Fruit fly (Drosophila melanogaster) whole organism, adult: ENCODE data around the gene primo-2.

Source experiments
- CG11617 ChIP-seq: fragments of 200-800 bp; sonication (Bioruptor generic); optimal IDR thresholded peaks from 2 replicates; lab custom pipeline; 2017; ENCODE audit warnings: mild to moderate bottlenecking, missing biosample characterization, missing genetic modification reagents, missing genetic modification characterization
- CG12768 ChIP-seq: fragments of 200-800 bp; sonication (Bioruptor generic); optimal IDR thresholded peaks from 2 replicates; lab custom pipeline; 2017; ENCODE audit warnings: missing biosample characterization, missing genetic modification characterization, mild to moderate bottlenecking, moderate library complexity, missing genetic modification reagents
- CG14711 ChIP-seq: fragments of 200-800 bp; sonication (Bioruptor generic); optimal IDR thresholded peaks from 2 replicates; lab custom pipeline; 2018; ENCODE audit warnings: missing biosample characterization, mild to moderate bottlenecking, missing genetic modification characterization, moderate library complexity
- CG1620 ChIP-seq: fragments of 200-800 bp; sonication (Bioruptor generic); optimal IDR thresholded peaks from 2 replicates; lab custom pipeline; 2016; ENCODE audit warnings: missing biosample characterization, missing genetic modification characterization
- CG33017 ChIP-seq: fragments of 200-800 bp; sonication (Bioruptor generic); optimal IDR thresholded peaks from 2 replicates; lab custom pipeline; 2018; ENCODE audit warnings: missing biosample characterization, mild to moderate bottlenecking, missing genetic modification characterization, moderate library complexity
- CG5204 ChIP-seq: fragments of 200-800 bp; sonication (Bioruptor generic); optimal IDR thresholded peaks from 2 replicates; lab custom pipeline; 2016; ENCODE audit warnings: missing biosample characterization, missing genetic modification characterization
- CG7045 ChIP-seq: fragments of 200-800 bp; sonication (Bioruptor generic); optimal IDR thresholded peaks from 2 replicates; lab custom pipeline; 2017; ENCODE audit warnings: missing biosample characterization, mild to moderate bottlenecking, missing genetic modification characterization
- CG7101 ChIP-seq: fragments of 200-800 bp; sonication (Bioruptor generic); optimal IDR thresholded peaks from 2 replicates; lab custom pipeline; 2018; ENCODE audit warnings: missing biosample characterization, mild to moderate bottlenecking, missing genetic modification characterization, moderate library complexity
- Clk ChIP-seq: fragments of 200-800 bp; sonication (Bioruptor generic); optimal IDR thresholded peaks from 2 replicates; lab custom pipeline; 2017; ENCODE audit warnings: missing biosample characterization, missing genetic modification characterization
- Crg-1 ChIP-seq: fragments of 200-800 bp; sonication (Bioruptor generic); optimal IDR thresholded peaks from 2 replicates; lab custom pipeline; 2016; ENCODE audit warnings: missing biosample characterization, missing genetic modification characterization
- Hr96 ChIP-seq: fragments of 200-800 bp; sonication (Bioruptor generic); optimal IDR thresholded peaks from 2 replicates; lab custom pipeline; 2016; ENCODE audit warnings: missing biosample characterization, missing genetic modification characterization
- Mnt ChIP-seq: fragments of 200-800 bp; sonication (Bioruptor generic); optimal IDR thresholded peaks from 2 replicates; lab custom pipeline; 2016; ENCODE audit warnings: missing biosample characterization, mild to moderate bottlenecking, missing genetic modification characterization
- bab1 ChIP-seq: fragments of 200-800 bp; sonication (Bioruptor generic); optimal IDR thresholded peaks from 3 replicates; lab custom pipeline; 2019; ENCODE audit warnings: missing biosample characterization, mild to moderate bottlenecking, missing genetic modification characterization, moderate library complexity
- cic ChIP-seq: fragments of 200-800 bp; sonication (Bioruptor generic); optimal IDR thresholded peaks from 2 replicates; lab custom pipeline; 2017; ENCODE audit warnings: missing biosample characterization, mild to moderate bottlenecking, missing genetic modification characterization, moderate library complexity
- cnc ChIP-seq, 2 experiments: fragments of >200 bp; optimal IDR thresholded peaks; 2 replicates each; lab custom pipeline; 2017
- kay ChIP-seq: fragments of 200-800 bp; sonication (Bioruptor generic); peaks from one replicate; lab custom pipeline; 2016; ENCODE audit warnings: missing biosample characterization, missing genetic modification characterization, borderline replicate concordance
- ovo ChIP-seq: fragments of 200-800 bp; sonication (Bioruptor generic); optimal IDR thresholded peaks from 2 replicates; lab custom pipeline; 2016; ENCODE audit warnings: missing biosample characterization, missing genetic modification characterization
- pad ChIP-seq: fragments of 200-800 bp; sonication (Bioruptor generic); optimal IDR thresholded peaks from 3 replicates; lab custom pipeline; 2017; ENCODE audit warnings: missing biosample characterization, missing genetic modification characterization, mild to moderate bottlenecking, moderate library complexity, missing genetic modification reagents
- tj ChIP-seq: fragments of 200-800 bp; sonication (Bioruptor generic); optimal IDR thresholded peaks from 3 replicates; lab custom pipeline; 2017; ENCODE audit warnings: missing biosample characterization, mild to moderate bottlenecking, missing genetic modification characterization, moderate library complexity
- toe ChIP-seq: fragments of 200-800 bp; sonication (Bioruptor generic); optimal IDR thresholded peaks from 2 replicates; lab custom pipeline; 2016; ENCODE audit warnings: missing biosample characterization, missing genetic modification characterization

The primo-2 gene

dm6 chr3R:13711735-13712134 lies at the start of gene primo-2, which contains the start of gene primo-1:
TSS of gene primo-2 (minus strand) at chr3R:13711835.
TSS of gene primo-1 (minus strand) at chr3R:13711835.
- TF ChIP-seq CG7045 (no peak), CG33017 (no peak), CG14711 (no peak), CG5204 (GFP tag; lab: Kevin White, UChicago) (no peak), CG1620 (GFP tag; lab: Kevin White, UChicago) (no peak), tj (GFP tag; lab: Kevin White, UChicago) (no peak), CG7101 (no peak), cnc (optimal IDR thresholded peaks at IDR 0.05; lab: Kevin White, UChicago) (no peak), pad (GFP tag; lab: Kevin White, UChicago) (no peak), kay (GFP tag; lab: Kevin White, UChicago) (no peak), CG11617 (GFP tag; lab: Kevin White, UChicago) (no peak), CG12768 (GFP tag; lab: Kevin White, UChicago) (no peak)

- TF ChIP-seq cnc (optimal IDR thresholded peaks at IDR 0.05; lab: Kevin White, UChicago) (no peak), Clk (GFP tag; lab: Kevin White, UChicago) (no peak), CG11617 (GFP tag; lab: Kevin White, UChicago) (no peak), CG7101 (no peak), ovo (no peak), bab1 (GFP tag; lab: Kevin White, UChicago) (no peak), cic (no peak), toe (no peak), CG12768 (GFP tag; lab: Kevin White, UChicago) (no peak), CG7045 (no peak), CG14711 (no peak), Crg-1 (GFP tag; lab: Kevin White, UChicago) (no peak), CG1620 (GFP tag; lab: Kevin White, UChicago) (no peak), tj (GFP tag; lab: Kevin White, UChicago) (no peak), CG33017 (no peak), Hr96 (GFP tag; lab: Kevin White, UChicago) (no peak), pad (GFP tag; lab: Kevin White, UChicago) (no peak), CG5204 (GFP tag; lab: Kevin White, UChicago) (no peak), Mnt (no peak), kay (GFP tag; lab: Kevin White, UChicago) (no peak)
Measured at dm6 chr3R:13746066-13746673, 34.5 kb upstream of the primo-2 start.

dm6 chr3R:13735304-13735898 lies 23.8 kb upstream of the primo-2 start:
- no peak for TF ChIP-seq kay (GFP tag; lab: Kevin White, UChicago)
- TF ChIP-seq CG7101 = no peak
- no peak for TF ChIP-seq ovo
- no peak for TF ChIP-seq CG33017
- no peak for TF ChIP-seq pad (GFP tag; lab: Kevin White, UChicago)
- no peak for TF ChIP-seq bab1 (GFP tag; lab: Kevin White, UChicago)
- no peak for TF ChIP-seq CG5204 (GFP tag; lab: Kevin White, UChicago)
- TF ChIP-seq Crg-1 (GFP tag; lab: Kevin White, UChicago) = no peak
- TF ChIP-seq tj (GFP tag; lab: Kevin White, UChicago) = no peak
- no peak for TF ChIP-seq cnc (optimal IDR thresholded peaks at IDR 0.05; lab: Kevin White, UChicago)
- no peak for TF ChIP-seq CG7045
- no peak for TF ChIP-seq Clk (GFP tag; lab: Kevin White, UChicago)
- TF ChIP-seq CG12768 (GFP tag; lab: Kevin White, UChicago) = no peak
- no peak for TF ChIP-seq CG14711

dm6 chr3R:13730005-13730404 lies 18.4 kb upstream of the primo-2 start:
- TF ChIP-seq pad (GFP tag; lab: Kevin White, UChicago) (no peak), Crg-1 (GFP tag; lab: Kevin White, UChicago) (no peak), CG33017 (no peak), tj (GFP tag; lab: Kevin White, UChicago) (peak; percentile 56), CG11617 (GFP tag; lab: Kevin White, UChicago) (no peak), cic (no peak), CG7045 (no peak)

dm6 chr3R:13728897-13729296 lies 17.3 kb upstream of the primo-2 start:
- TF ChIP-seq ovo (peak; percentile 48), CG7101 (no peak), tj (GFP tag; lab: Kevin White, UChicago) (peak; percentile 99)

- TF ChIP-seq CG7101 = no peak
- TF ChIP-seq CG14711 = no peak
- TF ChIP-seq Crg-1 (GFP tag; lab: Kevin White, UChicago) = no peak
- TF ChIP-seq CG7045 = no peak
- TF ChIP-seq CG1620 (GFP tag; lab: Kevin White, UChicago) = no peak
- TF ChIP-seq tj (GFP tag; lab: Kevin White, UChicago) = no peak
- no peak for TF ChIP-seq CG5204 (GFP tag; lab: Kevin White, UChicago)
Measured at dm6 chr3R:13726795-13727194, 15.2 kb upstream of the primo-2 start.

dm6 chr3R:13724029-13724638 lies 12.5 kb upstream of the primo-2 start:
- TF ChIP-seq CG12768 (GFP tag; lab: Kevin White, UChicago) = no peak
- no peak for TF ChIP-seq CG11617 (GFP tag; lab: Kevin White, UChicago)
- TF ChIP-seq CG1620 (GFP tag; lab: Kevin White, UChicago) = no peak
- peak; percentile 7 for TF ChIP-seq kay (GFP tag; lab: Kevin White, UChicago)
- no peak for TF ChIP-seq tj (GFP tag; lab: Kevin White, UChicago)
- no peak for TF ChIP-seq pad (GFP tag; lab: Kevin White, UChicago)
- no peak for TF ChIP-seq CG14711
